Fruit fly (Drosophila melanogaster) Kc167 (cell line): Measurements from ENCODE around the gene CG14298.

Experiments
- Myc ChIP-seq: fragments of >200 bp; optimal IDR thresholded peaks from 2 replicates; lab custom pipeline; 2017; ENCODE audit warnings: missing external identifiers
- Sin3A ChIP-seq: fragments of >200 bp; optimal IDR thresholded peaks from 2 replicates; lab custom pipeline; 2018; ENCODE audit warnings: missing external identifiers
- h ChIP-seq: fragments of >200 bp; optimal IDR thresholded peaks from 3 replicates; lab custom pipeline; 2018; ENCODE audit warnings: missing external identifiers
- insv ChIP-seq: fragments of >200 bp; optimal IDR thresholded peaks from 3 replicates; lab custom pipeline; 2018; ENCODE audit warnings: missing external identifiers
- psq ChIP-seq: fragments of >200 bp; optimal IDR thresholded peaks from 2 replicates; lab custom pipeline; 2017; ENCODE audit warnings: missing external identifiers
- ttk ChIP-seq: sonication (Bioruptor generic); optimal IDR thresholded peaks from 2 replicates; lab custom pipeline; 2017; ENCODE audit warnings: missing external identifiers

DNA sequence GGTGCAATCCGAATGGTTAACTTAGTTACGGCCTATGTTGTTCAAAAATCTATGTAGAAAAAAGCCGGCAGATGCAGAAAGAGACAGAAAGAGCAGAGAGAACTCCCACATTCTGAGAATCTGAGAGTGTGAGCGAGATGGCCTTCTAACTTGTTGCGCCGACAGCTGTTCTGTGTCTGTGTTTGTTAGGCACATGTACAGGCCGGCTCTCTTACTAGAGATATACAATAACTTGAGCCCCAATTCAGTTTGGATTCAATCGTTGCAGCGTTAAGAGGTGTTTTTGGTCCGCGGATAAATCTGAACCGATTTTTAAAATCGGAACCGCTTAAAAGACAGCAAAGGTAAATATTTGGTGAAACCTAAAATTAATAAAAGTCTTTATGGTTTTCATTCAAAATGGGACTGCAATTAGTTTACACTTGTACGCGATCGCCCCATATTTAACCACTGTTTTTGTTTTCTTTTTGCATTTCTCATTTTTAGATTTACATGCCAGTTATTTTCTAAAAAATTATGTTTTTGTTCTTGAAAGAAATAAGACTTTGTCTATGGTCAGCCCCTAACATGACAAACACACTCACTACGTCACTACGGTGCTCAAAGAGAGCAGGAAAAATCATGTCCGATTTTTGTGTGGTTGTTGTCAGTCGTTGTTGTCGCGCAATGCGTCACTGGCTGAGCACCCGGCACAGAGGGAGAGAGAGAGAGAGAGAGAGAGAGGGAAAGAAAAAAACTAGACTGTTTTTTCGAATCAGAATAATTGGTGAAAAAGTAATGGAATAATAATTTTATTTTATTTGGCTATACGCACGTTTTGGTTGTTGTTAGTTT lies 48.7 kb downstream of the CG14298 start:
- TF ChIP-seq Sin3A (lab: Kevin White, UChicago) (no peak), insv (lab: Kevin White, UChicago) (no peak), psq (lab: Kevin White, UChicago) (no peak), h (no peak), ttk (no peak), Myc (lab: Kevin White, UChicago) (no peak)
